Worm (Caenorhabditis elegans) whole organism, L1 larva: ENCODE results near the gene C05G5.5.

ENCODE experiments used
- C16A3.4 ChIP-seq: fragments of 150-350 bp; optimal IDR thresholded peaks from 2 replicates; lab custom pipeline; 2014; ENCODE audit warnings: missing biosample characterization, missing genetic modification characterization
- alr-1 ChIP-seq: fragments of 200-800 bp; sonication (Bioruptor generic); optimal IDR thresholded peaks from 2 replicates; lab custom pipeline; 2018; ENCODE audit warnings: borderline replicate concordance, mild to moderate bottlenecking, missing genetic modification characterization, missing compliant biosample characterization
- aly-2 ChIP-seq: fragments of 150-350 bp; optimal IDR thresholded peaks from 2 replicates; lab custom pipeline; 2014; ENCODE audit warnings: missing biosample characterization, missing genetic modification characterization
- blmp-1 ChIP-seq: fragments of 150-350 bp; optimal IDR thresholded peaks from 2 replicates; lab custom pipeline; 2014; ENCODE audit warnings: missing biosample characterization, missing genetic modification characterization
- ceh-82 ChIP-seq, 3 experiments: fragments of 150-350 bp in 1 of 3; sonication (generic microtip) in 2 of 3; optimal IDR thresholded peaks; 2 replicates each; lab custom pipeline; 2014 to 2017; ENCODE audit warnings: missing biosample characterization in 3 of 3, missing genetic modification characterization in 3 of 3
- ces-1 ChIP-seq: fragments of 150-350 bp; optimal IDR thresholded peaks from 2 replicates; lab custom pipeline; 2014; ENCODE audit warnings: missing biosample characterization, missing genetic modification reagents, missing genetic modification characterization
- dpl-1 ChIP-seq, 3 experiments: fragments of 150-350 bp in 2 of 3; sonication (generic microtip) in 1 of 3; optimal IDR thresholded peaks; 2 replicates each; lab custom pipeline; 2014 to 2017; ENCODE audit warnings: missing biosample characterization in 3 of 3, missing genetic modification characterization in 3 of 3, missing genetic modification reagents in 3 of 3
- dsc-1 ChIP-seq: sonication (generic microtip); optimal IDR thresholded peaks from 2 replicates; lab custom pipeline; 2016; ENCODE audit warnings: mild to moderate bottlenecking, missing genetic modification characterization, missing compliant biosample characterization
- efl-1 ChIP-seq, 4 experiments: fragments of 150-350 bp; optimal IDR thresholded peaks in 3 of 4; peaks in 1 of 4; 1 replicate in 1 of 4; 2 replicates in 3 of 4; lab custom pipeline; 2014; ENCODE audit warnings: missing biosample characterization in 2 of 4, missing genetic modification characterization in 2 of 4, missing genetic modification reagents in 2 of 4
- egl-13 ChIP-seq: sonication (generic microtip); optimal IDR thresholded peaks from 2 replicates; lab custom pipeline; 2016; ENCODE audit warnings: missing genotype, missing genetic modification reagents, missing genetic modification characterization, missing compliant biosample characterization
- elt-2 ChIP-seq: sonication (generic microtip); optimal IDR thresholded peaks from 2 replicates; lab custom pipeline; 2016; ENCODE audit warnings: missing genetic modification characterization, mild to moderate bottlenecking, inconsistent platforms, missing compliant biosample characterization, missing genetic modification reagents
- elt-3 ChIP-seq, 6 experiments: fragments of 150-350 bp in 1 of 6; sonication (generic microtip); optimal IDR thresholded peaks; 2 replicates each; lab custom pipeline; 2017 to 2018; ENCODE audit warnings: missing biosample characterization in 6 of 6, missing genetic modification characterization in 6 of 6, inconsistent platforms in 1 of 6
- ets-5 ChIP-seq: fragments of 200-800 bp; sonication (Bioruptor generic); IDR thresholded peaks from 2 replicates; pipeline ENCODE4 v1.3.6; 2022; ENCODE audit warnings: missing genetic modification characterization, missing compliant biosample characterization
- fkh-4 ChIP-seq: sonication (generic microtip); optimal IDR thresholded peaks from 2 replicates; lab custom pipeline; 2016; ENCODE audit warnings: missing compliant biosample characterization, missing genetic modification characterization, borderline replicate concordance
- fkh-8 ChIP-seq: sonication (generic microtip); optimal IDR thresholded peaks from 2 replicates; lab custom pipeline; 2016; ENCODE audit warnings: mild to moderate bottlenecking, missing genetic modification characterization, missing compliant biosample characterization
- fos-1 ChIP-seq: fragments of 150-350 bp; optimal IDR thresholded peaks from 2 replicates; lab custom pipeline; 2014; ENCODE audit warnings: missing biosample characterization, missing genetic modification characterization
- grh-1 ChIP-seq: fragments of 200-800 bp; sonication (Bioruptor generic); IDR thresholded peaks from 2 replicates; pipeline ENCODE4 v1.3.6; 2022; ENCODE audit warnings: missing genetic modification reagents, missing genetic modification characterization, missing compliant biosample characterization
- hlh-17 ChIP-seq: fragments of 200-800 bp; sonication (Bioruptor generic); optimal IDR thresholded peaks from 2 replicates; lab custom pipeline; 2018; ENCODE audit warnings: missing genetic modification characterization, mild to moderate bottlenecking, missing compliant biosample characterization, moderate library complexity, borderline replicate concordance
- hpl-2 ChIP-seq: fragments of 150-350 bp; optimal IDR thresholded peaks from 2 replicates; lab custom pipeline; 2014; ENCODE audit warnings: missing biosample characterization, missing genetic modification reagents, missing genetic modification characterization
- irx-1 ChIP-seq: sonication (generic microtip); optimal IDR thresholded peaks from 2 replicates; lab custom pipeline; 2016; ENCODE audit warnings: missing genetic modification characterization, missing compliant biosample characterization
- jun-1 ChIP-seq: fragments of 150-350 bp; optimal IDR thresholded peaks from 2 replicates; lab custom pipeline; 2014; ENCODE audit warnings: missing biosample characterization, missing genetic modification reagents, missing genetic modification characterization
- lin-13 ChIP-seq: fragments of 150-350 bp; optimal IDR thresholded peaks from 2 replicates; lab custom pipeline; 2014; ENCODE audit warnings: missing biosample characterization, missing genetic modification reagents, missing genetic modification characterization
- lin-14 ChIP-seq: fragments of 200-800 bp; sonication (Bioruptor generic); optimal IDR thresholded peaks from 2 replicates; lab custom pipeline; 2018; ENCODE audit warnings: mild to moderate bottlenecking, missing genetic modification characterization, moderate library complexity, missing compliant biosample characterization
- lin-35 ChIP-seq, 2 experiments: fragments of 150-350 bp; optimal IDR thresholded peaks; 2 replicates each; lab custom pipeline; 2014; ENCODE audit warnings: missing biosample characterization in 2 of 2, missing genetic modification characterization in 2 of 2, missing genetic modification reagents in 2 of 2
- lin-39 ChIP-seq: fragments of 150-350 bp; optimal IDR thresholded peaks from 2 replicates; lab custom pipeline; 2014; ENCODE audit warnings: missing biosample characterization, missing genetic modification reagents, missing genetic modification characterization
- lir-3 ChIP-seq: sonication (generic microtip); optimal IDR thresholded peaks from 2 replicates; lab custom pipeline; 2016; ENCODE audit warnings: mild to moderate bottlenecking, missing genetic modification characterization, moderate library complexity, missing compliant biosample characterization; ENCODE audit not compliant: poor library complexity
- lsy-2 ChIP-seq, 2 experiments: fragments of 150-350 bp; optimal IDR thresholded peaks; 2 replicates each; lab custom pipeline; 2014; ENCODE audit warnings: missing biosample characterization in 2 of 2, missing genetic modification characterization in 2 of 2
- mab-9 ChIP-seq: fragments of 200-800 bp; sonication (Bioruptor generic); IDR thresholded peaks from 2 replicates; pipeline ENCODE4 v1.3.6; 2022; ENCODE audit warnings: missing genetic modification reagents, missing genetic modification characterization, missing compliant biosample characterization
- mdl-1 ChIP-seq, 2 experiments: fragments of 150-350 bp; optimal IDR thresholded peaks; 2 replicates each; lab custom pipeline; 2014 to 2017; ENCODE audit warnings: missing biosample characterization in 2 of 2, missing genetic modification characterization in 2 of 2, inconsistent platforms in 1 of 2
- mep-1 ChIP-seq: fragments of 150-350 bp; optimal IDR thresholded peaks from 2 replicates; lab custom pipeline; 2014; ENCODE audit warnings: missing biosample characterization, missing genetic modification characterization
- nhr-11 ChIP-seq: fragments of 150-350 bp; optimal IDR thresholded peaks from 2 replicates; lab custom pipeline; 2014; ENCODE audit warnings: missing biosample characterization, missing genetic modification characterization
- nhr-19 ChIP-seq: fragments of 200-800 bp; sonication (Bioruptor generic); conservative IDR thresholded peaks from 2 replicates; pipeline ENCODE4 v1.3.6; 2022; ENCODE audit warnings: missing genetic modification characterization, missing compliant biosample characterization
- nhr-20 ChIP-seq: sonication (generic microtip); optimal IDR thresholded peaks from 2 replicates; lab custom pipeline; 2016; ENCODE audit warnings: mild to moderate bottlenecking, missing genetic modification characterization, missing compliant biosample characterization
- nhr-237 ChIP-seq: fragments of 150-350 bp; optimal IDR thresholded peaks from 2 replicates; lab custom pipeline; 2014; ENCODE audit warnings: missing biosample characterization, missing genetic modification characterization
- nhr-47 ChIP-seq: sonication (generic microtip); optimal IDR thresholded peaks from 2 replicates; lab custom pipeline; 2016; ENCODE audit warnings: mild to moderate bottlenecking, missing genetic modification characterization, moderate library complexity, missing compliant biosample characterization
- nhr-71 ChIP-seq: sonication (generic microtip); optimal IDR thresholded peaks from 2 replicates; lab custom pipeline; 2016; ENCODE audit warnings: mild to moderate bottlenecking, missing genetic modification characterization, moderate library complexity, missing compliant biosample characterization
- nhr-85 ChIP-seq: sonication (generic microtip); peaks from one replicate; lab custom pipeline; 2016; ENCODE audit warnings: missing genetic modification characterization, inconsistent platforms, missing compliant biosample characterization
- pqm-1 ChIP-seq: sonication (generic microtip); optimal IDR thresholded peaks from 3 replicates; lab custom pipeline; 2017; ENCODE audit warnings: missing biosample characterization, missing genetic modification characterization
- rnt-1 ChIP-seq: sonication (generic microtip); optimal IDR thresholded peaks from 2 replicates; lab custom pipeline; 2016; ENCODE audit warnings: mild to moderate bottlenecking, missing genetic modification characterization, moderate library complexity, missing compliant biosample characterization
- skn-1 ChIP-seq: fragments of 150-350 bp; optimal IDR thresholded peaks from 2 replicates; lab custom pipeline; 2014; ENCODE audit warnings: missing biosample characterization, missing genetic modification characterization
- snpc-4 ChIP-seq: fragments of 150-350 bp; optimal IDR thresholded peaks from 2 replicates; lab custom pipeline; 2014; ENCODE audit warnings: missing biosample characterization, missing genetic modification characterization
- snu-23 ChIP-seq: sonication (generic microtip); optimal IDR thresholded peaks from 2 replicates; lab custom pipeline; 2016; ENCODE audit warnings: missing genetic modification characterization, missing compliant biosample characterization
- sox-4 ChIP-seq: sonication (generic microtip); optimal IDR thresholded peaks from 2 replicates; lab custom pipeline; 2016; ENCODE audit warnings: missing genetic modification characterization, missing compliant biosample characterization
- sup-37 ChIP-seq: fragments of 200-800 bp; sonication (Bioruptor generic); optimal IDR thresholded peaks from 2 replicates; lab custom pipeline; 2018; ENCODE audit warnings: mild to moderate bottlenecking, missing genetic modification characterization, missing compliant biosample characterization
- swsn-7 ChIP-seq: sonication (generic microtip); optimal IDR thresholded peaks from 2 replicates; lab custom pipeline; 2016; ENCODE audit warnings: missing genetic modification characterization, missing compliant biosample characterization
- tbx-2 ChIP-seq: sonication (generic microtip); optimal IDR thresholded peaks from 2 replicates; lab custom pipeline; 2016; ENCODE audit warnings: missing genetic modification characterization, missing compliant biosample characterization
- unc-130 ChIP-seq: fragments of 150-350 bp; optimal IDR thresholded peaks from 2 replicates; lab custom pipeline; 2017; ENCODE audit warnings: missing biosample characterization, missing genetic modification characterization, inconsistent platforms
- unc-86 ChIP-seq: sonication (generic microtip); optimal IDR thresholded peaks from 2 replicates; lab custom pipeline; 2016; ENCODE audit warnings: missing genetic modification characterization, missing compliant biosample characterization
- xbp-1 ChIP-seq: sonication (generic microtip); optimal IDR thresholded peaks from 2 replicates; lab custom pipeline; 2016; ENCODE audit warnings: missing genetic modification characterization, missing compliant biosample characterization
- ztf-11 ChIP-seq, 2 experiments: sonication (generic microtip); optimal IDR thresholded peaks; 2 replicates each; lab custom pipeline; 2016 to 2017; ENCODE audit warnings: missing genetic modification characterization in 2 of 2, missing biosample characterization in 1 of 2, missing compliant biosample characterization in 1 of 2
- ztf-4 ChIP-seq: fragments of 150-350 bp; optimal IDR thresholded peaks from 2 replicates; lab custom pipeline; 2014; ENCODE audit warnings: missing biosample characterization, missing genetic modification characterization

C05G5.5 gene

ce11 chrX:14761021-14761420 is at the start of gene C05G5.5:
Gene C05G5.5, minus strand, starts transcription at chrX:14761121.
- TF ChIP-seq sup-37: no peak
- TF ChIP-seq grh-1 (GFP tag; lab: Robert Waterston, UW): no peak
- TF ChIP-seq lir-3: no peak
- TF ChIP-seq alr-1: no peak
- TF ChIP-seq hlh-17: no peak

ce11 chrX:14810718-14811117 is 49.8 kb upstream of the C05G5.5 start, which contains the start of gene atf-4:
Gene atf-4, minus strand, starts transcription at chrX:14810810.
- TF ChIP-seq fkh-8 (tag; lab: Kevin White, UChicago): peak; percentile 80
- peak; percentile 86 for TF ChIP-seq snu-23 (GFP tag; lab: Kevin White, UChicago)
- TF ChIP-seq lin-35 (GFP tag; optimal IDR thresholded peaks at IDR 0.05; lab: Kevin White, UChicago): peak; percentile 70 to 82
- TF ChIP-seq nhr-20 (tag; lab: Kevin White, UChicago): peak; percentile 87
- peak; percentile 53 to 75 for TF ChIP-seq lsy-2 (tag; optimal IDR thresholded peaks at IDR 0.05; lab: Kevin White, UChicago)
- TF ChIP-seq fkh-4 (tag; lab: Kevin White, UChicago): no peak
- no peak for TF ChIP-seq ets-5
- TF ChIP-seq mab-9 (GFP tag; lab: Robert Waterston, UW): 0 out of 2 replicates have a peak, but pooled peaks have one; percentile 47
- peak; percentile 17 for TF ChIP-seq blmp-1 (tag; lab: Kevin White, UChicago)
- peak; percentile 85 for TF ChIP-seq nhr-85
- TF ChIP-seq jun-1 (tag; lab: Kevin White, UChicago): peak; percentile 7
- TF ChIP-seq nhr-47: peak; percentile 82
- TF ChIP-seq mdl-1 (tag; optimal IDR thresholded peaks at IDR 0.05; lab: Kevin White, UChicago): peak in 1 of 2 experiments; percentile 87
- peak; percentile 16 for TF ChIP-seq sox-4 (tag; lab: Kevin White, UChicago)
- TF ChIP-seq nhr-19 (GFP tag; lab: Robert Waterston, UW): peak; percentile 91
- TF ChIP-seq ztf-4 (tag; lab: Kevin White, UChicago): peak; percentile 48
- peak; percentile 73 for TF ChIP-seq unc-130 (tag; lab: Kevin White, UChicago)
- peak in 2 of 6 experiments; percentile 43 to 56 for TF ChIP-seq elt-3 (tag; optimal IDR thresholded peaks at IDR 0.05; lab: Kevin White, UChicago)
- peak; percentile 34 for TF ChIP-seq unc-86
- peak; percentile 76 for TF ChIP-seq tbx-2 (tag; lab: Kevin White, UChicago)
- no peak for TF ChIP-seq hpl-2 (GFP tag; lab: Kevin White, UChicago)
- TF ChIP-seq pqm-1 (tag; lab: Kevin White, UChicago): no peak
- TF ChIP-seq egl-13 (tag; lab: Kevin White, UChicago): peak; percentile 60
- peak; percentile 76 for TF ChIP-seq mep-1 (tag; lab: Kevin White, UChicago)
- TF ChIP-seq irx-1 (tag; lab: Kevin White, UChicago): peak; percentile 28
- peak; percentile 92 for TF ChIP-seq nhr-71 (tag; lab: Kevin White, UChicago)
- TF ChIP-seq aly-2 (tag; lab: Kevin White, UChicago): no peak
- peak; percentile 66 for TF ChIP-seq elt-2
- peak; percentile 17 for TF ChIP-seq C16A3.4 (tag; lab: Kevin White, UChicago)
- peak; percentile 10 for TF ChIP-seq nhr-237
- TF ChIP-seq efl-1 (optimal IDR thresholded peaks at IDR 0.05; lab: Kevin White, UChicago): peak; percentile 52 to 70
- peak; percentile 75 to 97 for TF ChIP-seq efl-1 (GFP tag; optimal IDR thresholded peaks at IDR 0.05 in 1 of 2; lab: Kevin White, UChicago)
- TF ChIP-seq dsc-1 (tag; lab: Kevin White, UChicago): peak; percentile 79
- TF ChIP-seq lin-39: peak; percentile 33
- peak; percentile 90 for TF ChIP-seq lin-14 (GFP tag; lab: Kevin White, UChicago)
- peak; percentile 72 for TF ChIP-seq swsn-7 (tag; lab: Kevin White, UChicago)
- TF ChIP-seq grh-1 (GFP tag; lab: Robert Waterston, UW): no peak
- peak; percentile 57 to 73 (median 70) for TF ChIP-seq dpl-1 (GFP tag; optimal IDR thresholded peaks at IDR 0.05; lab: Kevin White, UChicago)
- peak in 2 of 3 experiments; percentile 20 to 41 for TF ChIP-seq ceh-82 (tag; optimal IDR thresholded peaks at IDR 0.05; lab: Kevin White, UChicago)
- peak; percentile 49 for TF ChIP-seq lin-13 (GFP tag; lab: Kevin White, UChicago)
- no peak for TF ChIP-seq ces-1
- TF ChIP-seq nhr-11 (tag; lab: Kevin White, UChicago): peak; percentile 70
- no peak for TF ChIP-seq skn-1 (tag; lab: Kevin White, UChicago)
- peak; percentile 62 for TF ChIP-seq xbp-1 (tag; lab: Kevin White, UChicago)
- TF ChIP-seq snpc-4: peak; percentile 19
- TF ChIP-seq ztf-11 (tag; optimal IDR thresholded peaks at IDR 0.05; lab: Kevin White, UChicago): no peak
- peak; percentile 37 for TF ChIP-seq fos-1 (tag; lab: Kevin White, UChicago)
- peak; percentile 74 for TF ChIP-seq rnt-1 (tag; lab: Kevin White, UChicago)
